Worm (Caenorhabditis elegans) whole organism, L4 larva: ENCODE results near the gene vha-1.

ENCODE experiments used
- T20F7.1 ChIP-seq: fragments of 200-800 bp; sonication (Bioruptor generic); optimal IDR thresholded peaks from 2 replicates; lab custom pipeline; 2018; ENCODE audit warnings: mild to moderate bottlenecking, missing genetic modification characterization, missing compliant biosample characterization
- ceh-82 ChIP-seq: sonication (generic microtip); optimal IDR thresholded peaks from 2 replicates; lab custom pipeline; 2017; ENCODE audit warnings: missing biosample characterization, missing genetic modification characterization
- egl-27 ChIP-seq: sonication (generic microtip); optimal IDR thresholded peaks from 3 replicates; lab custom pipeline; 2017; ENCODE audit warnings: missing biosample characterization, missing genetic modification reagents, missing genetic modification characterization
- lin-39 ChIP-seq: fragments of 150-350 bp; optimal IDR thresholded peaks from 2 replicates; lab custom pipeline; 2014; ENCODE audit warnings: missing biosample characterization, missing genetic modification reagents, missing genetic modification characterization
- lir-3 ChIP-seq: sonication (generic microtip); optimal IDR thresholded peaks from 2 replicates; lab custom pipeline; 2016; ENCODE audit warnings: mild to moderate bottlenecking, missing genetic modification characterization, missing compliant biosample characterization
- lsy-2 ChIP-seq, 2 experiments: fragments of 150-350 bp in 1 of 2; sonication (generic microtip) in 1 of 2; optimal IDR thresholded peaks; 2 replicates each; lab custom pipeline; 2014 to 2017; ENCODE audit warnings: missing biosample characterization in 2 of 2, missing genetic modification characterization in 2 of 2
- nhr-11 ChIP-seq: fragments of 150-350 bp; optimal IDR thresholded peaks from 2 replicates; lab custom pipeline; 2014; ENCODE audit warnings: missing biosample characterization, missing genetic modification characterization
- nhr-111 ChIP-seq: fragments of 200-800 bp; sonication (Bioruptor generic); optimal IDR thresholded peaks from 2 replicates; lab custom pipeline; 2018; ENCODE audit warnings: mild to moderate bottlenecking, missing genetic modification characterization, missing compliant biosample characterization
- pha-4 ChIP-seq, 2 experiments: fragments of 150-350 bp in 1 of 2; fragments of 200-800 bp in 1 of 2; sonication (Bioruptor generic) in 1 of 2; IDR thresholded peaks in 1 of 2; optimal IDR thresholded peaks in 1 of 2; 2 replicates each; pipeline versions ENCODE4 v1.3.6 to Lab custom; 2014 to 2022; ENCODE audit warnings: missing genetic modification characterization in 2 of 2, missing genetic modification reagents in 2 of 2, missing biosample characterization in 1 of 2, missing compliant biosample characterization in 1 of 2
- spr-1 ChIP-seq: sonication (generic microtip); optimal IDR thresholded peaks from 2 replicates; lab custom pipeline; 2016; ENCODE audit warnings: mild to moderate bottlenecking, missing genetic modification characterization, missing compliant biosample characterization
- vab-7 ChIP-seq: fragments of 200-800 bp; sonication (Bioruptor generic); IDR thresholded peaks from 2 replicates; pipeline ENCODE4 v1.3.6; 2022; ENCODE audit warnings: missing genetic modification reagents, missing genetic modification characterization, missing compliant biosample characterization

DNA sequence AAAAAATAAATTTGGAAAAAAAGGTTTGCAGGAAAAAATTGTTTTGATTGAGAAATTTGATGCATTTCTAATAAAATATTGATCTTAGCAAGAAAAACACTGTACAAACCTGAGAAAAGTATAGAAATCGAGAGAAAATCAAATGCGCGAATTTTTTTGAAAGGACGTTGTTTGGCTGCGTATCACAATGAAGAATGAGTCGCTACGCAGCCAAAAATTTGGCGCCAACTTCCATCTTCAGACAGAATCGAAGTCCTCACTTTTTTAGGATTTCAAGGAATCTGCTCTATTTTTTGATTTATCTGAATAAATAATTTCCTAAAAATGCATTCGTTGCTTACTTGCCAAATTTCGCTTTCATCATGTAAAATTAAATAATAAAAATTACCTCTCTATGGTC is 34.4 kb upstream of the vha-1 start:
- TF ChIP-seq ceh-82 (tag; lab: Kevin White, UChicago): no peak
- TF ChIP-seq spr-1 (tag; lab: Kevin White, UChicago): no peak
- no peak for TF ChIP-seq T20F7.1 (GFP tag; lab: Kevin White, UChicago)
- TF ChIP-seq nhr-111 (GFP tag; lab: Kevin White, UChicago): no peak
- TF ChIP-seq lir-3 (tag; lab: Kevin White, UChicago): no peak
- TF ChIP-seq nhr-11 (tag; lab: Kevin White, UChicago): no peak
- no peak for TF ChIP-seq pha-4 (GFP tag; IDR thresholded peaks at IDR 0.05; lab: Robert Waterston, UW)
- TF ChIP-seq pha-4 (tag; optimal IDR thresholded peaks at IDR 0.05; lab: Kevin White, UChicago): no peak
- TF ChIP-seq lin-39 (tag; lab: Kevin White, UChicago): no peak
- no peak for TF ChIP-seq vab-7 (GFP tag; lab: Robert Waterston, UW)
- TF ChIP-seq egl-27 (tag; lab: Kevin White, UChicago): no peak
- no peak for TF ChIP-seq lsy-2 (tag; optimal IDR thresholded peaks at IDR 0.05; lab: Kevin White, UChicago)
